Fruit fly (Drosophila melanogaster) whole organism, prepupa: ENCODE data around the gene RapGAP1.

Source experiments
- Blimp-1 ChIP-seq: fragments of 200-800 bp; sonication (Bioruptor generic); optimal IDR thresholded peaks from 3 replicates; lab custom pipeline; 2017; ENCODE audit warnings: missing biosample characterization, missing genetic modification characterization, mild to moderate bottlenecking, moderate library complexity, missing genetic modification reagents
- CG11762 ChIP-seq: fragments of 200-800 bp; sonication (Bioruptor generic); optimal IDR thresholded peaks from 3 replicates; lab custom pipeline; 2016; ENCODE audit warnings: missing biosample characterization, missing genetic modification characterization; ENCODE audit not compliant: insufficient read depth
- CG11902 ChIP-seq: fragments of 200-800 bp; sonication (Bioruptor generic); optimal IDR thresholded peaks from 3 replicates; lab custom pipeline; 2016; ENCODE audit warnings: missing biosample characterization, missing genetic modification characterization
- CG8632 ChIP-seq: fragments of 200-800 bp; sonication (Bioruptor generic); optimal IDR thresholded peaks from 3 replicates; lab custom pipeline; 2016; ENCODE audit warnings: missing biosample characterization, missing genetic modification characterization
- Ets21C ChIP-seq: fragments of 200-800 bp; sonication (Bioruptor generic); optimal IDR thresholded peaks from 3 replicates; lab custom pipeline; 2016; ENCODE audit warnings: missing biosample characterization, missing genetic modification characterization
- Hr4 ChIP-seq: fragments of 200-800 bp; sonication (Bioruptor generic); optimal IDR thresholded peaks from 3 replicates; lab custom pipeline; 2016; ENCODE audit warnings: missing biosample characterization, missing genetic modification characterization
- Lpt ChIP-seq: fragments of 200-800 bp; sonication (Bioruptor generic); optimal IDR thresholded peaks from 3 replicates; lab custom pipeline; 2016; ENCODE audit warnings: missing biosample characterization, missing genetic modification characterization
- fd85E ChIP-seq: fragments of 200-800 bp; sonication (Bioruptor generic); optimal IDR thresholded peaks from 3 replicates; lab custom pipeline; 2016; ENCODE audit warnings: missing biosample characterization, missing genetic modification characterization
- fkh ChIP-seq: fragments of 200-800 bp; sonication (Bioruptor generic); optimal IDR thresholded peaks from 3 replicates; lab custom pipeline; 2017; ENCODE audit warnings: missing biosample characterization, mild to moderate bottlenecking, missing genetic modification characterization, moderate library complexity
- lz ChIP-seq: fragments of 200-800 bp; sonication (Bioruptor generic); optimal IDR thresholded peaks from 3 replicates; lab custom pipeline; 2016; ENCODE audit warnings: missing biosample characterization, missing genetic modification characterization
- pdm3 ChIP-seq: fragments of 200-800 bp; sonication (Bioruptor generic); optimal IDR thresholded peaks from 3 replicates; lab custom pipeline; 2016; ENCODE audit warnings: missing biosample characterization, missing genetic modification characterization

dm6 chr2L:7513321-7514059 lies 65.3 kb downstream of the RapGAP1 start:
- TF ChIP-seq Hr4 (GFP tag; lab: Kevin White, UChicago): peak; percentile 55
- peak; percentile 44 for TF ChIP-seq CG11762
- TF ChIP-seq fkh: peak; percentile 18
- peak; percentile 49 for TF ChIP-seq Lpt
- no peak for TF ChIP-seq lz (GFP tag; lab: Kevin White, UChicago)
- peak; percentile 29 for TF ChIP-seq pdm3 (GFP tag; lab: Kevin White, UChicago)
- no peak for TF ChIP-seq CG11902
- no peak for TF ChIP-seq CG8632 (GFP tag; lab: Kevin White, UChicago)
- no peak for TF ChIP-seq fd85E (GFP tag; lab: Kevin White, UChicago)
- TF ChIP-seq Blimp-1 (GFP tag; lab: Kevin White, UChicago): no peak
- no peak for TF ChIP-seq Ets21C (GFP tag; lab: Kevin White, UChicago)
